Worm (Caenorhabditis elegans): ENCODE measurements around the gene str-254.

DNA sequence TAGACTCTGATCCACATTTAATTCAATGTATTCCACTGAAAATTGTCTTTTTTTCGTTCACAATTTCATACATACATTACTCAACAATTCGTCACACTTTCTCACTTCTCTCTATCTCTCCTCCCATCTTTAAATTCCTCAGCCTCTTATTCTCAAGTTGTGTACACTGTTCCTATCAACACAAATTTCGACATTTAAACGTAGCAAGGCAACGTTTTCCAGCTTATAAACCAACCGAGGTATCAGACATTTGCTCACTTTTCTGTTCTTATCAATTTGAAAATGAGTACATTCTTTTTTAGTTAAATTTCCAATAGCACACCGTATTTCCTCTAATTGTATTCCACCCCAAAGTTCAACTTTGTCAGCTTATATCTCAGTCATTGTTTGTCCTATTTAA, 32.4 kb downstream of the str-254 start, which contains the start of gene skr-3:
- TF ChIP-seq ama-1 (optimal IDR thresholded peaks at IDR 0.05) (no peak), rnt-1 (tag; optimal IDR thresholded peaks at IDR 0.05) (no peak), gmeb-2 (tag; optimal IDR thresholded peaks at IDR 0.05) (no peak)
